Worm (Caenorhabditis elegans) whole organism, L2 larva: ENCODE measurements around the gene T02B11.4.

ENCODE experiments used
- ZK546.5 ChIP-seq: sonication (generic microtip); optimal IDR thresholded peaks from 2 replicates; lab custom pipeline; 2017; ENCODE audit warnings: missing biosample characterization, missing genetic modification characterization
- alr-1 ChIP-seq: fragments of 150-350 bp; optimal IDR thresholded peaks from 2 replicates; lab custom pipeline; 2014; ENCODE audit warnings: missing biosample characterization, missing genetic modification characterization
- aly-2 ChIP-seq: fragments of 150-350 bp; optimal IDR thresholded peaks from 2 replicates; lab custom pipeline; 2014; ENCODE audit warnings: missing biosample characterization, missing genetic modification characterization
- ama-1 ChIP-seq: fragments of 150-350 bp; optimal IDR thresholded peaks from 2 replicates; lab custom pipeline; 2018; ENCODE audit warnings: inconsistent platforms
- blmp-1 ChIP-seq: sonication (generic microtip); optimal IDR thresholded peaks from 2 replicates; lab custom pipeline; 2017; ENCODE audit warnings: missing genetic modification characterization, mild to moderate bottlenecking, missing compliant biosample characterization, antibody characterized with exemption, moderate library complexity; ENCODE audit not compliant: insufficient read depth
- ceh-16 ChIP-seq: fragments of 150-350 bp; optimal IDR thresholded peaks from 2 replicates; lab custom pipeline; 2014; ENCODE audit warnings: missing biosample characterization, missing genetic modification characterization
- ceh-82 ChIP-seq: fragments of 150-350 bp; optimal IDR thresholded peaks from 2 replicates; lab custom pipeline; 2014; ENCODE audit warnings: missing biosample characterization, missing genetic modification characterization
- crh-2 ChIP-seq: sonication (generic microtip); optimal IDR thresholded peaks from 2 replicates; lab custom pipeline; 2017; ENCODE audit warnings: missing biosample characterization, missing genetic modification characterization
- egl-27 ChIP-seq: sonication (generic microtip); optimal IDR thresholded peaks from 3 replicates; lab custom pipeline; 2017; ENCODE audit warnings: missing biosample characterization, missing genetic modification reagents, missing genetic modification characterization
- elt-1 ChIP-seq: fragments of 150-350 bp; optimal IDR thresholded peaks from 2 replicates; lab custom pipeline; 2014; ENCODE audit warnings: missing biosample characterization, missing genetic modification characterization
- elt-3 ChIP-seq: sonication (generic microtip); optimal IDR thresholded peaks from 2 replicates; lab custom pipeline; 2017; ENCODE audit warnings: missing biosample characterization, missing genetic modification characterization
- lin-11 ChIP-seq: fragments of 150-350 bp; sonication (generic microtip); optimal IDR thresholded peaks from 2 replicates; lab custom pipeline; 2014; ENCODE audit warnings: missing biosample characterization, missing genetic modification characterization, inconsistent platforms, mixed read lengths
- lin-13 ChIP-seq: fragments of 150-350 bp; optimal IDR thresholded peaks from 2 replicates; lab custom pipeline; 2014; ENCODE audit warnings: missing biosample characterization, missing genetic modification reagents, missing genetic modification characterization
- lin-39 ChIP-seq: fragments of 150-350 bp; optimal IDR thresholded peaks from 2 replicates; lab custom pipeline; 2014; ENCODE audit warnings: missing biosample characterization, missing genetic modification reagents, missing genetic modification characterization
- lsy-2 ChIP-seq, 2 experiments: fragments of 150-350 bp in 1 of 2; sonication (generic microtip) in 1 of 2; optimal IDR thresholded peaks; 2 replicates each; lab custom pipeline; 2014 to 2017; ENCODE audit warnings: missing biosample characterization in 2 of 2, missing genetic modification characterization in 2 of 2
- mdl-1 ChIP-seq, 2 experiments: fragments of 150-350 bp in 1 of 2; sonication (generic microtip) in 1 of 2; optimal IDR thresholded peaks; 2 replicates each; lab custom pipeline; 2017; ENCODE audit warnings: missing biosample characterization in 2 of 2, missing genetic modification characterization in 2 of 2
- nhr-10 ChIP-seq: sonication (generic microtip); optimal IDR thresholded peaks from 2 replicates; lab custom pipeline; 2017; ENCODE audit warnings: missing biosample characterization, missing genetic modification characterization
- nhr-11 ChIP-seq: fragments of 150-350 bp; optimal IDR thresholded peaks from 2 replicates; lab custom pipeline; 2014; ENCODE audit warnings: missing biosample characterization, missing genetic modification characterization
- nhr-12 ChIP-seq: fragments of 150-350 bp; optimal IDR thresholded peaks from 2 replicates; lab custom pipeline; 2014; ENCODE audit warnings: missing biosample characterization, missing genetic modification characterization
- nhr-129 ChIP-seq: fragments of 150-350 bp; optimal IDR thresholded peaks from 2 replicates; lab custom pipeline; 2014; ENCODE audit warnings: missing biosample characterization, missing genetic modification characterization
- nhr-21 ChIP-seq: fragments of 150-350 bp; optimal IDR thresholded peaks from 2 replicates; lab custom pipeline; 2014; ENCODE audit warnings: missing biosample characterization, missing genetic modification characterization
- nhr-23 ChIP-seq: fragments of 150-350 bp; optimal IDR thresholded peaks from 2 replicates; lab custom pipeline; 2014; ENCODE audit warnings: missing biosample characterization, missing genetic modification reagents, missing genetic modification characterization
- nhr-25 ChIP-seq: fragments of 150-350 bp; sonication (generic microtip); optimal IDR thresholded peaks from 3 replicates; lab custom pipeline; 2014; ENCODE audit warnings: missing biosample characterization, missing genetic modification characterization
- nhr-6 ChIP-seq: fragments of 150-350 bp; optimal IDR thresholded peaks from 2 replicates; lab custom pipeline; 2014; ENCODE audit warnings: missing biosample characterization, missing genetic modification characterization
- nhr-77 ChIP-seq: fragments of 150-350 bp; optimal IDR thresholded peaks from 2 replicates; lab custom pipeline; 2014; ENCODE audit warnings: missing biosample characterization, missing genetic modification characterization
- peb-1 ChIP-seq: fragments of 150-350 bp; optimal IDR thresholded peaks from 2 replicates; lab custom pipeline; 2014; ENCODE audit warnings: missing biosample characterization, missing genetic modification characterization
- sem-4 ChIP-seq: fragments of 150-350 bp; optimal IDR thresholded peaks from 2 replicates; lab custom pipeline; 2014; ENCODE audit warnings: missing biosample characterization, missing genetic modification reagents, missing genetic modification characterization
- skn-1 ChIP-seq: sonication (generic microtip); optimal IDR thresholded peaks from 2 replicates; lab custom pipeline; 2017; ENCODE audit warnings: missing biosample characterization, missing genetic modification characterization
- sma-3 ChIP-seq: sonication (generic microtip); optimal IDR thresholded peaks from 2 replicates; lab custom pipeline; 2016; ENCODE audit warnings: missing genetic modification reagents, missing genetic modification characterization, missing compliant biosample characterization
- snpc-4 ChIP-seq: fragments of 150-350 bp; optimal IDR thresholded peaks from 2 replicates; lab custom pipeline; 2014; ENCODE audit warnings: missing biosample characterization, missing genetic modification characterization
- unc-39 ChIP-seq: fragments of 150-350 bp; optimal IDR thresholded peaks from 2 replicates; lab custom pipeline; 2014; ENCODE audit warnings: missing biosample characterization, missing genetic modification characterization
- unc-55 ChIP-seq: fragments of 150-350 bp; sonication (generic microtip); optimal IDR thresholded peaks from 3 replicates; lab custom pipeline; 2014; ENCODE audit warnings: missing biosample characterization, missing genetic modification reagents, missing genetic modification characterization
- unc-62 ChIP-seq: fragments of 150-350 bp; optimal IDR thresholded peaks from 2 replicates; lab custom pipeline; 2014; ENCODE audit warnings: missing biosample characterization, missing genetic modification reagents, missing genetic modification characterization
- ztf-1 ChIP-seq: fragments of 200-800 bp; sonication (Bioruptor generic); conservative IDR thresholded peaks from 2 replicates; pipeline ENCODE4 v1.3.6; 2022; ENCODE audit warnings: missing genetic modification characterization, missing compliant biosample characterization
- ztf-11 ChIP-seq: sonication (generic microtip); optimal IDR thresholded peaks from 2 replicates; lab custom pipeline; 2017; ENCODE audit warnings: missing biosample characterization, missing genetic modification characterization
- ztf-4 ChIP-seq: fragments of 150-350 bp; optimal IDR thresholded peaks from 2 replicates; lab custom pipeline; 2014; ENCODE audit warnings: missing biosample characterization, missing genetic modification characterization

The T02B11.4 gene

DNA sequence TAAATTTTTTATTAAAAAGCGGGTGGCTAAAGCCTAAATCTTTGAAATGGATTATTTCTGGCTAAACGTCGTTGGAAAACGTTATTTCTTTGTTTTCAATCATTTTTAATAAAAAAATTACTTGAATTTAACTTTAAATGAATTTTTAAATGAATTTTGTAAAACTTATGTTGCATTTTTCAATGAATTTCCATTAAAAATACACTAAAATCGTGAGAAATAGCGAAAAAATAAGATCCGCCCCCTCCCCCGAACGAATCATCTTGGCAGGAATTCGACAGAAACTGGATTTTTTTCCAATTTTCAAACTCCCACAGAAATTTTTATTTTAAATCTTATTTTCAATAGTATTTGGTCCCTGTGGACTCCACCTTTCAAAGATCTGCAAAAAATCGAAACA, 8.2 kb upstream of the T02B11.4 start, which contains the start of gene srg-53:
Gene srg-53 (plus strand): TSS at position 301 of the 400 bp plus-strand sequence.
- TF ChIP-seq snpc-4 (tag; lab: Kevin White, UChicago) (no peak), sem-4 (tag; lab: Kevin White, UChicago) (no peak), nhr-129 (no peak), unc-62 (GFP tag; lab: Kevin White, UChicago) (no peak), peb-1 (no peak), nhr-77 (tag; lab: Kevin White, UChicago) (no peak), elt-3 (tag; lab: Kevin White, UChicago) (no peak), nhr-10 (no peak), ZK546.5 (tag; lab: Kevin White, UChicago) (no peak), alr-1 (tag; lab: Kevin White, UChicago) (no peak), elt-1 (tag; lab: Kevin White, UChicago) (no peak), aly-2 (tag; lab: Kevin White, UChicago) (no peak), ztf-4 (tag; lab: Kevin White, UChicago) (no peak), ztf-11 (tag; lab: Kevin White, UChicago) (no peak), nhr-25 (tag; lab: Kevin White, UChicago) (no peak), sma-3 (GFP tag; lab: Kevin White, UChicago) (no peak), egl-27 (tag; lab: Kevin White, UChicago) (no peak), mdl-1 (tag; optimal IDR thresholded peaks at IDR 0.05; lab: Kevin White, UChicago) (no peak)

DNA sequence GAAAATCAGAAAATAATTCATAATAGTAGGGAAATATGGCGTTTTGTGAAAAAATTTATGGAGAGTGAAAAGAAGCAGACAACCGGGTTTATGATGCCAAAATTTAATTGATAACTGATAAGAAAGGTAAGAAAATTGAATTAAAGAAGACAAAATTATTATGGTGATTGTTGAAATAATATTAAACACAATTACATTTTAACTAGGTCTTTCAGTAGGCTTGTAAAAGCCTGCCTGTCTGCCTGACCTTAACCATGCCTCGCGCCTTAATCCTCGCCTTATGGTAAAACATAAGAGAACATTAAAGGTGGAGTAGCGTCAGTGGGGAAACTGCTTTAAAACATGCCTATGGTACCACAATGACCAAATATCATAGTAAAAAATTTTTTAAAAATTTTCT, 7.6 kb upstream of the T02B11.4 start, which contains the start of gene T02B11.8:
Gene T02B11.8 (minus strand): TSS at position 101 of the 400 bp plus-strand sequence.
- TF ChIP-seq nhr-11 (tag; lab: Kevin White, UChicago): no peak
- TF ChIP-seq nhr-23 (tag; lab: Kevin White, UChicago): no peak
- no peak for TF ChIP-seq lsy-2 (tag; optimal IDR thresholded peaks at IDR 0.05; lab: Kevin White, UChicago)
- TF ChIP-seq nhr-21 (tag; lab: Kevin White, UChicago): no peak

ce11 chrV:875945-876344, 5.0 kb upstream of the T02B11.4 start, which contains the start of gene T02B11.9:
Gene T02B11.9, plus strand, starts transcription at chrV:876245.
- TF ChIP-seq ZK546.5 (tag; lab: Kevin White, UChicago) (no peak), ceh-82 (no peak), nhr-12 (tag; lab: Kevin White, UChicago) (no peak), unc-39 (tag; lab: Kevin White, UChicago) (no peak), peb-1 (no peak), ztf-1 (GFP tag; lab: Robert Waterston, UW) (no peak), nhr-11 (tag; lab: Kevin White, UChicago) (no peak), lin-39 (no peak), skn-1 (no peak), unc-55 (no peak), blmp-1 (tag; lab: Kevin White, UChicago) (no peak), nhr-21 (tag; lab: Kevin White, UChicago) (no peak), lsy-2 (tag; optimal IDR thresholded peaks at IDR 0.05; lab: Kevin White, UChicago) (no peak), nhr-6 (tag; lab: Kevin White, UChicago) (no peak), lin-13 (GFP tag; lab: Kevin White, UChicago) (no peak)

- TF ChIP-seq ztf-1 (GFP tag; lab: Robert Waterston, UW) (no peak), mdl-1 (tag; optimal IDR thresholded peaks at IDR 0.05; lab: Kevin White, UChicago) (no peak), nhr-25 (tag; lab: Kevin White, UChicago) (no peak), lin-39 (no peak), nhr-11 (tag; lab: Kevin White, UChicago) (no peak), peb-1 (no peak)
- TF ChIP-seq, all 48 proteins: peak for 0
Observed at ce11 chrV:866729-867128, 4.2 kb downstream of the T02B11.4 start, which contains the start of gene T02B11.3. Gene T02B11.3, minus strand, starts transcription at chrV:866829.

DNA sequence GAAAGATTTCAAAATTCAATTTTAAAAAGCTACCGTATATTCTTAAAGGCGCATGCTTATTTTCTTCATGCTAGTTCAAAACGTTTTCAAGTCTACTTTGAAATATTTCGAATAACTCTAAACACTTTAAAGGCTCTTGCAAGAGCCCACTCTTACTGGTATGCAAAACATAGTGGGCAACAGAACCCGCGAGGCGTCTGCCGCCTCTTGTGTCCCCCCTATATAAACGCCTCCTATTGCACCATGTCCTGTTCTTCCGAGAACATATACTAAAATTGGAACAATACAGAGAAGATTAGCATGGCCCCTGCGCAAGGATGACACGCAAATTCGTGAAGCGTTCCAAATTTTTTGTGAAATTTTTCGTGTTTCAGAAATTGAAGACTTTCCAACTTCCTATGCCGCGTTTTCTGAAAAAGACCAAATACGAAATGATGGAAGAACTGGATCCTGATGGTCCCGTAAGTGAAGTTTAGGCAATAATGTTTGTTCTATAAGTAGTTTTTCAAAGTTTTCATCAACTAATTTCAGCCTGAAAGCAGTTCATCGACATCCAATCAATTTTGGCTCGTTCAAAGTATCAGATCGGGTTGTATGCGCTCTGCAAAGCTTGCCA, 12.0 kb downstream of the T02B11.4 start:
- peak; percentile 88 for TF ChIP-seq snpc-4 (tag; lab: Kevin White, UChicago)
- TF ChIP-seq ceh-82: no peak
- no peak for TF ChIP-seq ceh-16
- TF ChIP-seq egl-27 (tag; lab: Kevin White, UChicago): no peak
- no peak for TF ChIP-seq unc-39 (tag; lab: Kevin White, UChicago)
- TF ChIP-seq crh-2 (tag; lab: Kevin White, UChicago): no peak
- TF ChIP-seq ztf-11 (tag; lab: Kevin White, UChicago): no peak
- no peak for TF ChIP-seq ama-1 (lab: Kevin White, UChicago)
- TF ChIP-seq lin-11 (tag; lab: Kevin White, UChicago): no peak
